Fruit fly (Drosophila melanogaster): ENCODE data around the gene CG10650.

The CG10650 gene

DNA sequence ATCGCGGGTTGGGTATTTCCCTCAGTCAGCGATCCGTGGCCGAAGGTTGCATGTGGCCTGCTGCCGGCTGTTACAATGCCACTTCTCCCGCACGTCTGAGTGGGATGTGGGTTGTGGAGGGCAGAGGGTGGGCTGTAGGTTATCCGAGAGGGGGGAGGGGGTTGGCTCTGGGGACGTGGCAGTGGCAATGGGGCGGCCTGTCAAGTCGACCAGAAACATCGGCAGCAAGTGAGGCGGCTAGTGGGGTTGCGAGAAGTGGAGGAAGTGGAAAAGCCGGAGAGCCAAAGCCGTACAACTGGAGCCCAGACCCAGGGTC, 29.0 kb upstream of the CG10650 start (continued):
- TF ChIP-seq CG17802 (tag; optimal IDR thresholded peaks at IDR 0.05) (no peak), Asciz (GFP tag; optimal IDR thresholded peaks at IDR 0.05) (no peak), CkIIα-i1 (GFP tag; IDR thresholded peaks at IDR 0.05) (no peak), fd102C (GFP tag; optimal IDR thresholded peaks at IDR 0.05) (no peak), CG12769 (tag; optimal IDR thresholded peaks at IDR 0.05) (no peak), mirr (GFP tag; optimal IDR thresholded peaks at IDR 0.05) (no peak), tx (GFP tag; optimal IDR thresholded peaks at IDR 0.05) (no peak), Sry-β (GFP tag; optimal IDR thresholded peaks at IDR 0.05) (no peak), CG2712 (tag; optimal IDR thresholded peaks at IDR 0.05) (no peak), oc (tag; optimal IDR thresholded peaks at IDR 0.05) (no peak), CG6272 (GFP tag; IDR thresholded peaks at IDR 0.05) (no peak), ranshi (GFP tag; IDR thresholded peaks at IDR 0.05) (no peak), az2 (GFP tag; optimal IDR thresholded peaks at IDR 0.05) (no peak), scrt (GFP tag; optimal IDR thresholded peaks at IDR 0.05) (no peak), prd (optimal IDR thresholded peaks at IDR 0.05) (no peak), prd (GFP tag; IDR thresholded peaks at IDR 0.05) (0 out of 3 replicates have a peak, but pooled peaks have one; percentile 1), luna (GFP tag; optimal IDR thresholded peaks at IDR 0.05) (no peak), Stat92E (GFP tag; optimal IDR thresholded peaks at IDR 0.05) (no peak), CG4707 (GFP tag; optimal IDR thresholded peaks at IDR 0.05) (no peak), row (GFP tag; IDR thresholded peaks at IDR 0.05) (no peak), CG6765 (GFP tag; optimal IDR thresholded peaks at IDR 0.05) (no peak), grau (tag; optimal IDR thresholded peaks at IDR 0.05) (no peak), CG10959 (GFP tag; IDR thresholded peaks at IDR 0.05) (no peak), CG10543 (GFP tag; optimal IDR thresholded peaks at IDR 0.05) (peak; percentile 60), NfI (GFP tag; optimal IDR thresholded peaks at IDR 0.05) (no peak), CG1602 (GFP tag; optimal IDR thresholded peaks at IDR 0.05) (no peak), Opbp (GFP tag; IDR thresholded peaks at IDR 0.05; ENCODE audit: partially characterized antibody) (no peak), CG43689 (GFP tag; IDR thresholded peaks at IDR 0.05) (no peak), dysf (GFP tag; IDR thresholded peaks at IDR 0.05) (peak; percentile 2; the same call in 1 of the 3 replicates), Antp (GFP tag; optimal IDR thresholded peaks at IDR 0.05) (no peak), slp2 (GFP tag; optimal IDR thresholded peaks at IDR 0.05) (no peak), Eip74EF (GFP tag; optimal IDR thresholded peaks at IDR 0.05) (peak in 1 of 2 experiments; percentile 1), CG13775 (GFP tag; optimal IDR thresholded peaks at IDR 0.05) (no peak), CG11560 (tag; IDR thresholded peaks at IDR 0.05) (no peak), Poxn (GFP tag; IDR thresholded peaks at IDR 0.05) (no peak)

dm6 chr2L:19023972-19024743, 28.4 kb upstream of the CG10650 start:
- peak; percentile 38 for TF ChIP-seq psq (GFP tag; optimal IDR thresholded peaks at IDR 0.05)
- peak; percentile 84 for TF ChIP-seq CG15269 (tag; optimal IDR thresholded peaks at IDR 0.05)
- peak; percentile 34; the same call in 1 of the 2 replicates for TF ChIP-seq Rfx (GFP tag; IDR thresholded peaks at IDR 0.05)
- TF ChIP-seq nau (GFP tag; optimal IDR thresholded peaks at IDR 0.05) = peak; percentile 54
- peak; percentile 66 for TF ChIP-seq CG11695 (GFP tag; IDR thresholded peaks at IDR 0.05)
- no peak for TF ChIP-seq da (GFP tag; optimal IDR thresholded peaks at IDR 0.05)
- peak; percentile 8 for TF ChIP-seq CG4707 (GFP tag; optimal IDR thresholded peaks at IDR 0.05)
- peak; percentile 51 for TF ChIP-seq mam (GFP tag; optimal IDR thresholded peaks at IDR 0.05)
- TF ChIP-seq ac (GFP tag; optimal IDR thresholded peaks at IDR 0.05) = no peak
- peak; percentile 21 for TF ChIP-seq Max (GFP tag; optimal IDR thresholded peaks at IDR 0.05)
- TF ChIP-seq YL-1 (GFP tag; optimal IDR thresholded peaks at IDR 0.05) = peak; percentile 5
- TF ChIP-seq CG7745 (tag; optimal IDR thresholded peaks at IDR 0.05) = no peak
- peak; percentile 58 for TF ChIP-seq odd (GFP tag; optimal IDR thresholded peaks at IDR 0.05)
- TF ChIP-seq Nf-YC (tag; optimal IDR thresholded peaks at IDR 0.05) = peak; percentile 66
- peak; percentile 55 for TF ChIP-seq lmd (GFP tag; IDR thresholded peaks at IDR 0.05)
- no peak for TF ChIP-seq CHES-1-like (GFP tag; optimal IDR thresholded peaks at IDR 0.05)
- peak; percentile 53 for TF ChIP-seq ATbp (GFP tag; optimal IDR thresholded peaks at IDR 0.05)
- TF ChIP-seq CG10654 (GFP tag; optimal IDR thresholded peaks at IDR 0.05) = no peak

All from whole organism, embryonic.